Worm (Caenorhabditis elegans): ENCODE results near the gene acl-13.

Gene acl-13

DNA sequence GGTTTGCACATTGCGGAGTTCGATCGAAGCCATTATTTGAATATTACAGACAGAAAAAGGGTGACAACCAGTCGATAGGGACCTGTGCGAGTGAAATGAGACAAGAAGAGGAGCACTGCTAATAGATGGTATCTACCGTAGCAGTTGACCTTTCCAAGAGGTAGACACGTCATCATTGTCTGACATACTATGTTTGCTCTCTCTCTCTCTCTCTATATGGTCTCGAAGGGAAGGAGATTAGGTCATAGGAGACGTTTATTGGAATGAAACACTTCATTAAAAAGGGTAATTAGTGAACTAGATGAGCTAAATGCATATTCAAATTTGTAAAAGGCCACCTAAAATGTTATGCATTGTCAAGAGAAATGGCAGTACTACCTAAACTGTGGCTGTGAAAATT lies 34.2 kb upstream of the acl-13 start, which contains the start of gene atz-1:
Gene atz-1 (minus strand): TSS at position 101 of the 400 bp plus-strand sequence.
- no peak for TF ChIP-seq tra-4 (tag; optimal IDR thresholded peaks at IDR 0.05)
- TF ChIP-seq ceh-36 (tag; optimal IDR thresholded peaks at IDR 0.05) = no peak
- TF ChIP-seq pes-1 (GFP tag; IDR thresholded peaks at IDR 0.05) = no peak
- no peak for TF ChIP-seq aly-1 (tag; optimal IDR thresholded peaks at IDR 0.05)
- no peak for TF ChIP-seq F13C5.2 (tag; optimal IDR thresholded peaks at IDR 0.05)
- no peak for TF ChIP-seq hmbx-1 (tag; optimal IDR thresholded peaks at IDR 0.05)
- TF ChIP-seq tbx-11 (GFP tag; IDR thresholded peaks at IDR 0.05) = no peak
- no peak for TF ChIP-seq B0310.2 (tag; optimal IDR thresholded peaks at IDR 0.05)
- TF ChIP-seq ama-1 (optimal IDR thresholded peaks at IDR 0.05) = no peak
- TF ChIP-seq hnd-1 (tag; optimal IDR thresholded peaks at IDR 0.05) = no peak
- no peak for TF ChIP-seq sea-1 (GFP tag; conservative IDR thresholded peaks at IDR 0.05)
- no peak for TF ChIP-seq scrt-1 (GFP tag; IDR thresholded peaks at IDR 0.05)
- no peak for TF ChIP-seq ets-7 (tag; optimal IDR thresholded peaks at IDR 0.05)
- no peak for TF ChIP-seq tbx-37 (GFP tag; conservative IDR thresholded peaks at IDR 0.05)
- TF ChIP-seq flt-1 (GFP tag; IDR thresholded peaks at IDR 0.05) = no peak
- no peak for TF ChIP-seq hmg-4 (GFP tag; optimal IDR thresholded peaks at IDR 0.05)
- TF ChIP-seq ceh-13 (GFP tag; optimal IDR thresholded peaks at IDR 0.05) = no peak

DNA sequence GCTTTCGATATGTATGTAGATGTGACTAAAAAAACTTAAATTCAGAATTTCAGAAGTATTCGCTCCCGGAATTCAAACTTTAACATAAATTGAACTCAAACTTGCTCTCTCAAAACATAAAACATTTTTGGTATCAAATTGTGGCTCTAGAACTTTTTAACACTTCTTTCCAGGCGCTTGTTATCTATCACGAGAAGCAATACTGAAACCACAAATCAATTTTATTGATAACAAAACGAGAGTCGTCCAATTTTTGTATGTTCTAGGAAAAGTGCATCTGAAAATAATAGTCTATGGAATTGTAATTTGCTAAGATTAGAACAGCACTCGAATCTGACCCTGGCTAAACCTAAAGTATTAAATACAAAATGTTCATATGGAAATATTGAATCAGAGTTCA lies 31.3 kb upstream of the acl-13 start:
- TF ChIP-seq tbx-37 (GFP tag; conservative IDR thresholded peaks at IDR 0.05) (no peak), tra-4 (tag; optimal IDR thresholded peaks at IDR 0.05) (no peak), F13C5.2 (tag; optimal IDR thresholded peaks at IDR 0.05) (no peak), hmbx-1 (tag; optimal IDR thresholded peaks at IDR 0.05) (no peak), flt-1 (GFP tag; IDR thresholded peaks at IDR 0.05) (no peak), ama-1 (optimal IDR thresholded peaks at IDR 0.05) (no peak), ceh-13 (GFP tag; optimal IDR thresholded peaks at IDR 0.05) (no peak), B0310.2 (tag; optimal IDR thresholded peaks at IDR 0.05) (no peak), tbx-11 (GFP tag; IDR thresholded peaks at IDR 0.05) (no peak), ets-7 (tag; optimal IDR thresholded peaks at IDR 0.05) (no peak), aly-1 (tag; optimal IDR thresholded peaks at IDR 0.05) (no peak), hnd-1 (tag; optimal IDR thresholded peaks at IDR 0.05) (no peak), ceh-36 (tag; optimal IDR thresholded peaks at IDR 0.05) (no peak), sea-1 (GFP tag; conservative IDR thresholded peaks at IDR 0.05) (no peak)

DNA sequence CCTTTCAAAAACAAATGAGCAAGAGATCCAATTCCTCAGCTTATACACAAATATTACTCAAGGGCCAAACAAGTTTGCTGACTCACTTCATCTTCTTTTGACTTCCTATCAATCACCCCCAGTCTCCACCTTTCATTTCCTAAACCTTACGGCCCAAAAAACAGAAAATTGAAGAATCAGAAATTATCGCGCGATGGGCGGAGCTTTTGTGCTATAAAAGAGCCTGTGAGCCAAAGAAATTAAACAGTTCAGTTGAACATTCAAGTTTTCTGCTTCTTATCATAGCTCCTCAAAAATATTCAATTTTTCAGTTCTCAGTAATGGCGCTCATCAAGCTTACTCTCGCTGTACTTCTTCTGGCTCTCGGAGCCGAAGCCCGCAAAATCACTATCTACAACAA lies 30.5 kb upstream of the acl-13 start, which contains the start of gene thn-1:
Gene thn-1 (plus strand): TSS at position 301 of the 400 bp plus-strand sequence.
- TF ChIP-seq B0310.2 (tag; optimal IDR thresholded peaks at IDR 0.05) (no peak), hmbx-1 (tag; optimal IDR thresholded peaks at IDR 0.05) (no peak), scrt-1 (GFP tag; IDR thresholded peaks at IDR 0.05) (no peak)

DNA sequence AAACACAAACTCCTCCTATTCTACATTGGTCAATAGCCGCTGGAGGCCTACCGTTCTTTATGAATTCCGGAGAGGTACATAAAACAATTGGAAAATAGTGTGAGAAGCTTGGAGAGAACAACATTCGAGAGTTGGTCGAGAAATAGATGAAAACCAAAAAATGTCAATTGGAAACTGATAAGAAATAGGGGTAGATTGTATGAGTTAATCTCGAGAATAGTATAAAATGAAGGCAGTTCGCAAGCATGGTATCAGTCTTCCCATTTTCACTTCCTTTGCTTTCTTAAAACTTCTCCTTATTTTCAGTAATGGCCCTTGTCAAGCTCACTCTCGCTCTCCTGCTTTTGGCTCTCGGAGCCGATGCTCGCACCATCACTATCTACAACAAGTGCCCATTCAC lies 27.4 kb upstream of the acl-13 start, which contains the start of gene thn-2:
Gene thn-2 (plus strand): TSS at position 307 of the 400 bp plus-strand sequence.
- TF ChIP-seq tbx-11 (GFP tag; IDR thresholded peaks at IDR 0.05) = no peak
- TF ChIP-seq F13C5.2 (tag; optimal IDR thresholded peaks at IDR 0.05) = no peak
- TF ChIP-seq tbx-37 (GFP tag; conservative IDR thresholded peaks at IDR 0.05) = no peak
- no peak for TF ChIP-seq flt-1 (GFP tag; IDR thresholded peaks at IDR 0.05)

DNA sequence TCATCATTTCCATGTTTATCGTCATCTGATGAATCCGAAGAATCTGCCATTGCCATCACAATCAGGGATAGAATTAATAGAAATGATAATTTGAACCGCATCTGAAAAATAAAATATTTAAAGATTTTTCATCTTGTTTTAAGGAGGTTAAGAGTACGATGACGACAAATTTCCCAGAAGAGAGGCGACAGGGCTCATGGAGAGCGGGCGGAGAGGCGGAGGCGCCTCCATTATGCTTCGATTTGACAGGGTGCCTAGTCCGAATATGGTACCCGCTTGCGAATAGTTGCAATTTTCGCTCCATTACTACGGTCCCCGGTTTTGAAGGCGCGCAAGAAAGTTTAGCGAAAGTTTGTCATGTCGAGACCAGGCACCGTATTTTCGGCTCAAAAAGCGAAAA lies 25.2 kb upstream of the acl-13 start, which contains the start of gene F28D1.6:
Gene F28D1.6 (minus strand): TSS at position 101 of the 400 bp plus-strand sequence.
- TF ChIP-seq ama-1 (optimal IDR thresholded peaks at IDR 0.05) (no peak), tbx-11 (GFP tag; IDR thresholded peaks at IDR 0.05) (no peak), pes-1 (GFP tag; IDR thresholded peaks at IDR 0.05) (no peak), tra-4 (tag; optimal IDR thresholded peaks at IDR 0.05) (no peak), hnd-1 (tag; optimal IDR thresholded peaks at IDR 0.05) (no peak), F13C5.2 (tag; optimal IDR thresholded peaks at IDR 0.05) (no peak), hmg-4 (GFP tag; optimal IDR thresholded peaks at IDR 0.05) (no peak), tbx-37 (GFP tag; conservative IDR thresholded peaks at IDR 0.05) (no peak), scrt-1 (GFP tag; IDR thresholded peaks at IDR 0.05) (no peak), ets-7 (tag; optimal IDR thresholded peaks at IDR 0.05) (no peak), sea-1 (GFP tag; conservative IDR thresholded peaks at IDR 0.05) (no peak), flt-1 (GFP tag; IDR thresholded peaks at IDR 0.05) (no peak), B0310.2 (tag; optimal IDR thresholded peaks at IDR 0.05) (no peak), hmbx-1 (tag; optimal IDR thresholded peaks at IDR 0.05) (no peak), ceh-36 (tag; optimal IDR thresholded peaks at IDR 0.05) (no peak), aly-1 (tag; optimal IDR thresholded peaks at IDR 0.05) (no peak), ceh-13 (GFP tag; optimal IDR thresholded peaks at IDR 0.05) (no peak)

DNA sequence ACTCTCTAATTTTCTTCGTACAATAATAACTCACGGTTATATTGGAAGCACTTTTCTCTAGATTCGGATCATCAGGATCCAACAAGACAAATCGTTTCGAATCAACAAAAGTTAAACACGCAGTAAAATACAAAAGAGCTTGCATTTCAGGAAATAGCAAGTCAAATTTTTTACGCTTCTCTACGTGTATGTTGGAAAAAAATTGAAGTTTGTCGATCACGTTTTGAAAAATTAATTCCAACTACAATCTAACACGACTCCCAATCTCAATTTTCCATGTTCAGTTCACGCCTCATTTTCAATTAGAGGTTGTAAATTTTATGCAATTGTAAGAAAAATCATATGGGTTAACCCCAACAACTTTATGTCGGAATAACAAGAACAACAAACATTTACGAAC lies 20.3 kb upstream of the acl-13 start, which contains the start of gene spe-45:
Gene spe-45 (minus strand): TSS at position 145 of the 400 bp plus-strand sequence.
- TF ChIP-seq flt-1 (GFP tag; IDR thresholded peaks at IDR 0.05) (no peak), F13C5.2 (tag; optimal IDR thresholded peaks at IDR 0.05) (no peak), hmbx-1 (tag; optimal IDR thresholded peaks at IDR 0.05) (no peak), B0310.2 (tag; optimal IDR thresholded peaks at IDR 0.05) (no peak), sea-1 (GFP tag; conservative IDR thresholded peaks at IDR 0.05) (no peak), tra-4 (tag; optimal IDR thresholded peaks at IDR 0.05) (no peak), ceh-13 (GFP tag; optimal IDR thresholded peaks at IDR 0.05) (no peak), ceh-36 (tag; optimal IDR thresholded peaks at IDR 0.05) (no peak), hnd-1 (tag; optimal IDR thresholded peaks at IDR 0.05) (no peak), aly-1 (tag; optimal IDR thresholded peaks at IDR 0.05) (no peak), ets-7 (tag; optimal IDR thresholded peaks at IDR 0.05) (no peak), hmg-4 (GFP tag; optimal IDR thresholded peaks at IDR 0.05) (no peak)

DNA sequence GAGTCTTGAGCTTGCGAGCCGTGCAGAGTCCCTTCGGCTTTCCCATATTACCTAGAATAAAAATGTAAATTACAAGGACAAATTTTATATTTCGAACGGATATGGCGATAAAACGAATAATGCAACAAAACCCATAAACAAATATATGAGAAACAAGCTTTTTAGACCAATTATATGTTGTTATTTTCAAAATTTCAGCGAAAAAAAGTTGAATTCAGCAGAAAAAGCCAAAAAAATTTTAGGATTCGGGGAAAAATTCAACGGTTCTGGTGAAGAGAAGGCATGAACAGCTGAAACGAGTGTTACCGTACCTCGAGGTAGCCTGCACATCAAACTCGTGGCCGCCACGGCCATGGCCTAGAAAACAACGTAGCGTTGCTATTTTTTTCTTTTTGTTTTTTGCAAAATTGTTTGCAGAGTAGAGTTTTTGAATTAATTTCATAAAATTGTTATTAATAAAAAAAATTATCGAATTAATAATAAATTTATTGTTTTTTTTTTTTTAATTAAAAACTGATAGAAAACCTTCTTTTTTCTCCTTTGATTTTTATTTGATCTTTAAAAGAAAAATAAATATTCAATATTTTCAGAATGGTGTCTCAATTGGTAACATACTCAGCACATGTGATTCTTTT lies 19.1 kb upstream of the acl-13 start, which contains the start of the genes rps-23 and dpm-3:
Gene rps-23 (minus strand): TSS at position 51 of the 635 bp plus-strand sequence.
Gene dpm-3 (plus strand): TSS at position 585 of the 635 bp plus-strand sequence.
- TF ChIP-seq pes-1 (GFP tag; IDR thresholded peaks at IDR 0.05) (peak; percentile 83), ceh-36 (tag; optimal IDR thresholded peaks at IDR 0.05) (peak; percentile 2), hmg-4 (GFP tag; optimal IDR thresholded peaks at IDR 0.05) (peak; percentile 29), tbx-11 (GFP tag; IDR thresholded peaks at IDR 0.05) (peak; percentile 57; the same call in 1 of the 2 replicates), B0310.2 (tag; optimal IDR thresholded peaks at IDR 0.05) (peak; percentile 15), hmbx-1 (tag; optimal IDR thresholded peaks at IDR 0.05) (no peak), tra-4 (tag; optimal IDR thresholded peaks at IDR 0.05) (no peak), tbx-37 (GFP tag; conservative IDR thresholded peaks at IDR 0.05) (peak; percentile 83), hnd-1 (tag; optimal IDR thresholded peaks at IDR 0.05) (peak; percentile 11), F13C5.2 (tag; optimal IDR thresholded peaks at IDR 0.05) (peak; percentile 52), flt-1 (GFP tag; IDR thresholded peaks at IDR 0.05) (peak; percentile 59)
